Fruit fly (Drosophila melanogaster) whole organism, embryonic: Measurements from ENCODE around the gene Rpt4.

Experiments used
- B-H2 ChIP-seq: fragments of 200-800 bp; sonication (Bioruptor generic); optimal IDR thresholded peaks from 2 replicates; lab custom pipeline; 2018; ENCODE audit warnings: missing biosample characterization, mild to moderate bottlenecking, missing genetic modification characterization
- BEAF-32 ChIP-seq: fragments of 200-800 bp; sonication (Bioruptor generic); optimal IDR thresholded peaks from 3 replicates; lab custom pipeline; 2017; ENCODE audit warnings: missing biosample characterization, missing genetic modification characterization, mild to moderate bottlenecking, moderate library complexity, missing genetic modification reagents
- Bgb ChIP-seq: fragments of 200-800 bp; sonication (Bioruptor generic); IDR thresholded peaks from 2 replicates; pipeline ENCODE4 v1.3.6; 2022; ENCODE audit warnings: missing biosample characterization, missing genetic modification characterization; ENCODE audit not compliant: partially characterized antibody
- CG10147 ChIP-seq: fragments of 200-800 bp; sonication (Bioruptor generic); optimal IDR thresholded peaks from 2 replicates; lab custom pipeline; 2019; ENCODE audit warnings: missing biosample characterization, mild to moderate bottlenecking, missing genetic modification characterization, moderate library complexity
- CG10321 ChIP-seq: fragments of 200-800 bp; sonication (Bioruptor generic); IDR thresholded peaks from 2 replicates; pipeline ENCODE4 v1.3.6; 2022; ENCODE audit warnings: missing biosample characterization, missing genetic modification characterization
- CG10979 ChIP-seq: fragments of 200-800 bp; sonication (Bioruptor generic); optimal IDR thresholded peaks from 2 replicates; lab custom pipeline; 2018; ENCODE audit warnings: missing biosample characterization, mild to moderate bottlenecking, missing genetic modification characterization, moderate library complexity
- CG11398 ChIP-seq: fragments of 200-800 bp; sonication (Bioruptor generic); optimal IDR thresholded peaks from 2 replicates; lab custom pipeline; 2016; ENCODE audit warnings: missing biosample characterization, missing genetic modification characterization
- CG12391 ChIP-seq: fragments of 200-800 bp; sonication (Bioruptor generic); optimal IDR thresholded peaks from 3 replicates; lab custom pipeline; 2018; ENCODE audit warnings: missing biosample characterization, mild to moderate bottlenecking, missing genetic modification characterization, moderate library complexity
- CG13287 ChIP-seq: fragments of 200-800 bp; sonication (Bioruptor generic); IDR thresholded peaks from 2 replicates; pipeline ENCODE4 v1.3.6; 2022; ENCODE audit warnings: missing biosample characterization, missing genetic modification characterization; ENCODE audit not compliant: partially characterized antibody
- CG14860 ChIP-seq: fragments of 200-800 bp; sonication (Bioruptor generic); IDR thresholded peaks from 3 replicates; pipeline ENCODE4 v1.3.6; 2022; ENCODE audit warnings: missing biosample characterization, missing genetic modification characterization; ENCODE audit not compliant: partially characterized antibody
- CG15514 ChIP-seq: fragments of 200-800 bp; sonication (Bioruptor generic); optimal IDR thresholded peaks from 3 replicates; lab custom pipeline; 2017; ENCODE audit warnings: missing biosample characterization, missing genetic modification characterization, mild to moderate bottlenecking, moderate library complexity, missing genetic modification reagents
- CG1647 ChIP-seq: fragments of 200-800 bp; sonication (Bioruptor generic); optimal IDR thresholded peaks from 3 replicates; lab custom pipeline; 2016; ENCODE audit warnings: missing biosample characterization, missing genetic modification characterization
- CG17829 ChIP-seq: fragments of 200-800 bp; optimal IDR thresholded peaks from 2 replicates; lab custom pipeline; 2019; ENCODE audit warnings: missing biosample characterization, mild to moderate bottlenecking, missing genetic modification characterization, moderate library complexity
- CG30403 ChIP-seq: fragments of 200-800 bp; sonication (Bioruptor generic); optimal IDR thresholded peaks from 3 replicates; lab custom pipeline; 2016; ENCODE audit warnings: missing biosample characterization, missing genetic modification characterization
- CG3163 ChIP-seq: fragments of 200-800 bp; sonication (Bioruptor generic); optimal IDR thresholded peaks from 3 replicates; lab custom pipeline; 2016; ENCODE audit warnings: missing biosample characterization, missing genetic modification characterization
- CG34224 ChIP-seq: fragments of 200-800 bp; sonication (Bioruptor generic); IDR thresholded peaks from 3 replicates; pipeline ENCODE4 v1.3.6; 2022; ENCODE audit warnings: missing biosample characterization, missing genetic modification characterization; ENCODE audit not compliant: partially characterized antibody
- CG34422 ChIP-seq: fragments of 200-800 bp; sonication (Bioruptor generic); IDR thresholded peaks from 3 replicates; pipeline ENCODE4 v1.3.6; 2022; ENCODE audit warnings: missing biosample characterization, missing genetic modification characterization
- CG3838 ChIP-seq: fragments of 200-800 bp; sonication (Bioruptor generic); optimal IDR thresholded peaks from 3 replicates; lab custom pipeline; 2016; ENCODE audit warnings: missing biosample characterization, missing genetic modification characterization
- CG42726 ChIP-seq: fragments of 200-800 bp; sonication (Bioruptor generic); IDR thresholded peaks from 2 replicates; pipeline ENCODE4 v1.3.6; 2022; ENCODE audit warnings: missing biosample characterization, missing genetic modification characterization; ENCODE audit not compliant: partially characterized antibody
- CG4820 ChIP-seq: fragments of 200-800 bp; sonication (Bioruptor generic); optimal IDR thresholded peaks from 3 replicates; lab custom pipeline; 2016; ENCODE audit warnings: missing biosample characterization, missing genetic modification characterization
- CG7963 ChIP-seq: fragments of 200-800 bp; sonication (Bioruptor generic); IDR thresholded peaks from 3 replicates; pipeline ENCODE4 v1.3.6; 2022; ENCODE audit warnings: missing biosample characterization, missing genetic modification characterization; ENCODE audit not compliant: partially characterized antibody
- Dll ChIP-seq: fragments of 200-800 bp; sonication (Bioruptor generic); IDR thresholded peaks from 4 replicates; pipeline ENCODE4 v1.3.6; 2022; ENCODE audit warnings: missing biosample characterization, missing genetic modification characterization; ENCODE audit not compliant: partially characterized antibody
- Dp ChIP-seq: fragments of 200-800 bp; sonication (Bioruptor generic); optimal IDR thresholded peaks from 2 replicates; lab custom pipeline; 2018; ENCODE audit warnings: missing biosample characterization, mild to moderate bottlenecking, missing genetic modification characterization, moderate library complexity
- HHEX ChIP-seq: fragments of 200-800 bp; sonication (Bioruptor generic); optimal IDR thresholded peaks from 3 replicates; lab custom pipeline; 2017; ENCODE audit warnings: missing biosample characterization, mild to moderate bottlenecking, missing genetic modification characterization, missing genetic modification reagents
- Hmr ChIP-seq: fragments of 200-800 bp; sonication (Bioruptor generic); optimal IDR thresholded peaks from 3 replicates; lab custom pipeline; 2017; ENCODE audit warnings: mild to moderate bottlenecking, missing biosample characterization, missing genetic modification reagents, missing genetic modification characterization
- Hmx ChIP-seq: fragments of 200-800 bp; sonication (Bioruptor generic); optimal IDR thresholded peaks from 2 replicates; lab custom pipeline; 2016; ENCODE audit warnings: missing biosample characterization, missing genetic modification characterization
- MBD-R2 ChIP-seq: fragments of 200-800 bp; sonication (Bioruptor generic); IDR thresholded peaks from 2 replicates; pipeline ENCODE4 v1.3.6; 2022; ENCODE audit warnings: missing biosample characterization, missing genetic modification characterization
- Myb ChIP-seq: fragments of 200-800 bp; sonication (Bioruptor generic); optimal IDR thresholded peaks from 2 replicates; lab custom pipeline; 2016; ENCODE audit warnings: missing biosample characterization, missing genetic modification characterization
- Nf-YC ChIP-seq: fragments of 200-800 bp; optimal IDR thresholded peaks from 3 replicates; lab custom pipeline; 2019; ENCODE audit warnings: missing biosample characterization, mild to moderate bottlenecking, missing genetic modification characterization, moderate library complexity
- Opbp ChIP-seq: fragments of 200-800 bp; sonication (Bioruptor generic); IDR thresholded peaks from 3 replicates; pipeline ENCODE4 v1.3.6; 2022; ENCODE audit warnings: missing biosample characterization, missing genetic modification characterization; ENCODE audit not compliant: partially characterized antibody
- Rfx ChIP-seq: fragments of 200-800 bp; sonication (Bioruptor generic); IDR thresholded peaks from 2 replicates; pipeline ENCODE4 v1.3.6; 2022; ENCODE audit warnings: missing biosample characterization, missing genetic modification characterization
- Scr ChIP-seq: fragments of 200-800 bp; sonication (Bioruptor generic); IDR thresholded peaks from 2 replicates; pipeline ENCODE4 v1.3.6; 2022; ENCODE audit warnings: missing biosample characterization, missing genetic modification characterization; ENCODE audit not compliant: partially characterized antibody
- ara ChIP-seq: fragments of 200-800 bp; sonication (Bioruptor generic); IDR thresholded peaks from 2 replicates; pipeline ENCODE4 v1.3.6; 2022; ENCODE audit warnings: missing biosample characterization, missing genetic modification characterization
- chinmo ChIP-seq: fragments of 200-800 bp; sonication (Bioruptor generic); IDR thresholded peaks from 4 replicates; pipeline ENCODE4 v1.3.6; 2022; ENCODE audit warnings: missing biosample characterization, missing genetic modification characterization; ENCODE audit not compliant: partially characterized antibody
- eyg ChIP-seq: fragments of 200-800 bp; sonication (Bioruptor generic); optimal IDR thresholded peaks from 3 replicates; lab custom pipeline; 2016; ENCODE audit warnings: missing biosample characterization, missing genetic modification characterization
- fd64A ChIP-seq: fragments of 200-800 bp; sonication (Bioruptor generic); optimal IDR thresholded peaks from 3 replicates; lab custom pipeline; 2018; ENCODE audit warnings: missing biosample characterization, mild to moderate bottlenecking, missing genetic modification characterization
- hbn ChIP-seq: fragments of 200-800 bp; sonication (Bioruptor generic); IDR thresholded peaks from 2 replicates; pipeline ENCODE4 v1.3.6; 2022; ENCODE audit warnings: missing biosample characterization, missing genetic modification characterization; ENCODE audit not compliant: partially characterized antibody
- her ChIP-seq: fragments of 200-800 bp; sonication (Bioruptor generic); optimal IDR thresholded peaks from 2 replicates; lab custom pipeline; 2016; ENCODE audit warnings: missing biosample characterization, missing genetic modification characterization
- inv ChIP-seq: fragments of 200-800 bp; sonication (Bioruptor generic); IDR thresholded peaks from 2 replicates; pipeline ENCODE4 v1.3.6; 2022; ENCODE audit warnings: missing biosample characterization, missing genetic modification characterization; ENCODE audit not compliant: partially characterized antibody
- lab ChIP-seq: fragments of 200-800 bp; sonication (Bioruptor generic); optimal IDR thresholded peaks from 3 replicates; lab custom pipeline; 2017; ENCODE audit warnings: missing biosample characterization, missing genetic modification characterization, mild to moderate bottlenecking, moderate library complexity, missing genetic modification reagents
- nerfin-2 ChIP-seq: fragments of 200-800 bp; sonication (Bioruptor generic); IDR thresholded peaks from 2 replicates; pipeline ENCODE4 v1.3.6; 2022; ENCODE audit warnings: missing biosample characterization, missing genetic modification characterization; ENCODE audit not compliant: partially characterized antibody
- nmo ChIP-seq: fragments of 200-800 bp; sonication (Bioruptor generic); optimal IDR thresholded peaks from 2 replicates; lab custom pipeline; 2018; ENCODE audit warnings: missing biosample characterization, mild to moderate bottlenecking, missing genetic modification characterization, moderate library complexity
- pfk ChIP-seq: fragments of 200-800 bp; sonication (Bioruptor generic); optimal IDR thresholded peaks from 2 replicates; lab custom pipeline; 2018; ENCODE audit warnings: missing biosample characterization, mild to moderate bottlenecking, missing genetic modification characterization, moderate library complexity
- row ChIP-seq: fragments of 200-800 bp; sonication (Bioruptor generic); IDR thresholded peaks from 3 replicates; pipeline ENCODE4 v1.3.6; 2022; ENCODE audit warnings: missing biosample characterization, missing genetic modification characterization
- stwl ChIP-seq: fragments of 200-800 bp; sonication (Bioruptor generic); optimal IDR thresholded peaks from 3 replicates; lab custom pipeline; 2018; ENCODE audit warnings: missing biosample characterization, mild to moderate bottlenecking, missing genetic modification characterization, moderate library complexity
- sug ChIP-seq: fragments of 200-800 bp; optimal IDR thresholded peaks from 2 replicates; lab custom pipeline; 2019; ENCODE audit warnings: missing biosample characterization, mild to moderate bottlenecking, missing genetic modification characterization, moderate library complexity
- tna ChIP-seq: fragments of 200-800 bp; sonication (Bioruptor generic); IDR thresholded peaks from 2 replicates; pipeline ENCODE4 v1.3.6; 2022; ENCODE audit warnings: missing biosample characterization, missing genetic modification characterization; ENCODE audit not compliant: partially characterized antibody
- vnd ChIP-seq: fragments of 200-800 bp; sonication (Bioruptor generic); IDR thresholded peaks from 3 replicates; pipeline ENCODE4 v1.3.6; 2022; ENCODE audit warnings: missing biosample characterization, missing genetic modification characterization; ENCODE audit not compliant: partially characterized antibody

Gene Rpt4

dm6 chrX:6260900-6261299 is 30.1 kb downstream of the Rpt4 start, which contains the start of gene Josd (continued):
- TF ChIP-seq CG12391 (tag; lab: Kevin White, UChicago) (peak; percentile 23), HHEX (GFP tag; lab: Kevin White, UChicago) (no peak), CG34422 (GFP tag; lab: Robert Waterston, UW) (0 out of 3 replicates have a peak, but pooled peaks have one; percentile 11), vnd (GFP tag; lab: Robert Waterston, UW) (peak; percentile 67), B-H2 (peak; percentile 17), Myb (GFP tag; lab: Kevin White, UChicago) (peak; percentile 75), fd64A (GFP tag; lab: Kevin White, UChicago) (no peak), Rfx (GFP tag; lab: Robert Waterston, UW) (peak; percentile 50), CG14860 (GFP tag; lab: Robert Waterston, UW) (peak; percentile 69), nerfin-2 (GFP tag; lab: Robert Waterston, UW) (peak; percentile 66), CG3838 (no peak), CG15514 (GFP tag; lab: Kevin White, UChicago) (peak; percentile 93), CG42726 (peak; percentile 68; the same call in 1 of the 2 replicates), CG30403 (GFP tag; lab: Kevin White, UChicago) (no peak), chinmo (GFP tag; lab: Robert Waterston, UW) (peak; percentile 70; the same call in 1 of the 4 replicates), inv (peak; percentile 76), row (GFP tag; lab: Robert Waterston, UW) (peak; percentile 83), nmo (GFP tag; lab: Kevin White, UChicago) (peak; percentile 18), hbn (peak; percentile 87), CG4820 (GFP tag; lab: Kevin White, UChicago) (no peak), MBD-R2 (GFP tag; lab: Robert Waterston, UW) (peak; percentile 71), CG7963 (GFP tag; lab: Robert Waterston, UW) (peak; percentile 70; the same call in 2 of the 3 replicates), Dp (peak; percentile 15), CG13287 (peak; percentile 87), CG10321 (GFP tag; lab: Robert Waterston, UW) (no peak), stwl (tag; lab: Kevin White, UChicago) (peak; percentile 48), pfk (no peak), lab (GFP tag; lab: Kevin White, UChicago) (peak; percentile 1), Nf-YC (tag; lab: Kevin White, UChicago) (peak; percentile 8), her (GFP tag; lab: Kevin White, UChicago) (no peak), Bgb (GFP tag; lab: Robert Waterston, UW) (peak; percentile 86), eyg (GFP tag; lab: Kevin White, UChicago) (no peak), CG1647 (GFP tag; lab: Kevin White, UChicago) (no peak), CG34224 (peak; percentile 85), CG3163 (no peak), Scr (GFP tag; lab: Robert Waterston, UW) (peak; percentile 86), Hmr (peak; percentile 27), tna (GFP tag; lab: Robert Waterston, UW) (peak; percentile 54), sug (tag; lab: Kevin White, UChicago) (peak; percentile 11), BEAF-32 (peak; percentile 85), Dll (GFP tag; lab: Robert Waterston, UW) (peak; percentile 87), ara (GFP tag; lab: Robert Waterston, UW) (no peak), Opbp (peak; percentile 85), Hmx (GFP tag; lab: Kevin White, UChicago) (no peak), CG10979 (tag; lab: Kevin White, UChicago) (no peak), CG17829 (tag; lab: Kevin White, UChicago) (no peak), CG11398 (GFP tag; lab: Kevin White, UChicago) (no peak), CG10147 (GFP tag; lab: Kevin White, UChicago) (peak; percentile 8)
